Worm (Caenorhabditis elegans) whole organism, young adult: ENCODE results near the gene fbxa-54.

Source experiments
- Y67H2A.10 ChIP-seq: fragments of 200-800 bp; sonication (Bioruptor generic); conservative IDR thresholded peaks from 2 replicates; pipeline ENCODE4 v1.3.6; 2022; ENCODE audit warnings: missing genetic modification reagents, missing genetic modification characterization, missing compliant biosample characterization
- ccch-3 ChIP-seq: fragments of 200-800 bp; sonication (Bioruptor generic); optimal IDR thresholded peaks from 2 replicates; lab custom pipeline; 2018; ENCODE audit warnings: mild to moderate bottlenecking, missing genetic modification characterization, missing compliant biosample characterization
- ekl-4 ChIP-seq: fragments of 200-800 bp; sonication (Bioruptor generic); IDR thresholded peaks from 2 replicates; pipeline ENCODE4 v1.3.6; 2022; ENCODE audit warnings: missing genetic modification reagents, missing genetic modification characterization, missing compliant biosample characterization
- nhr-27 ChIP-seq: fragments of 200-800 bp; sonication (Bioruptor generic); optimal IDR thresholded peaks from 2 replicates; lab custom pipeline; 2018; ENCODE audit warnings: mild to moderate bottlenecking, missing genetic modification characterization, moderate library complexity, missing compliant biosample characterization
- unc-62 ChIP-seq: fragments of 150-350 bp; optimal IDR thresholded peaks from 2 replicates; lab custom pipeline; 2014; ENCODE audit warnings: missing biosample characterization, missing genetic modification reagents, missing genetic modification characterization
- ztf-3 ChIP-seq: fragments of 200-800 bp; sonication (Bioruptor generic); optimal IDR thresholded peaks from 2 replicates; lab custom pipeline; 2018; ENCODE audit warnings: mild to moderate bottlenecking, missing genetic modification characterization, missing compliant biosample characterization

- peak; percentile 58; the same call in 1 of the 2 replicates for TF ChIP-seq ekl-4
- TF ChIP-seq ztf-3 (GFP tag; lab: Kevin White, UChicago), result no peak
- no peak for TF ChIP-seq nhr-27 (tag; lab: Kevin White, UChicago)
- no peak for TF ChIP-seq ccch-3 (GFP tag; lab: Kevin White, UChicago)
- TF ChIP-seq unc-62, result no peak
- no peak for TF ChIP-seq Y67H2A.10
Observed at ce11 chrIII:909540-909939, 46.6 kb upstream of the fbxa-54 start, which contains the start of gene crls-1.
